Worm (Caenorhabditis elegans) whole organism, L4 larva: Measurements from ENCODE around the gene F09B9.4.

ENCODE experiments used
- F26F4.8 ChIP-seq: fragments of 200-800 bp; sonication (Bioruptor generic); conservative IDR thresholded peaks from 2 replicates; pipeline ENCODE4 v1.3.6; 2022; ENCODE audit warnings: missing genetic modification characterization, missing compliant biosample characterization
- T26A8.4 ChIP-seq: fragments of 200-800 bp; sonication (Bioruptor generic); IDR thresholded peaks from 2 replicates; pipeline ENCODE4 v1.3.6; 2022; ENCODE audit warnings: missing genetic modification characterization, missing compliant biosample characterization
- Y48G9A.11 ChIP-seq: fragments of 200-800 bp; sonication (Bioruptor generic); IDR thresholded peaks from 2 replicates; pipeline ENCODE4 v1.3.6; 2022; ENCODE audit warnings: missing genetic modification reagents, missing genetic modification characterization, missing compliant biosample characterization
- Y5F2A.4 ChIP-seq: fragments of 200-800 bp; sonication (Bioruptor generic); optimal IDR thresholded peaks from 2 replicates; lab custom pipeline; 2018; ENCODE audit warnings: mild to moderate bottlenecking, missing genetic modification characterization, missing compliant biosample characterization
- ZK337.2 ChIP-seq: fragments of 200-800 bp; sonication (Bioruptor generic); IDR thresholded peaks from 2 replicates; pipeline ENCODE4 v1.3.6; 2022; ENCODE audit warnings: missing genetic modification reagents, missing genetic modification characterization, missing compliant biosample characterization
- aha-1 ChIP-seq: fragments of 150-350 bp; peaks from one replicate; lab custom pipeline; 2014; ENCODE audit warnings: missing biosample characterization, missing genetic modification characterization
- ceh-28 ChIP-seq: fragments of 150-350 bp; optimal IDR thresholded peaks from 2 replicates; lab custom pipeline; 2014; ENCODE audit warnings: missing biosample characterization, missing genetic modification reagents, missing genetic modification characterization
- ces-1 ChIP-seq: fragments of 150-350 bp; sonication (generic microtip); optimal IDR thresholded peaks from 4 replicates; lab custom pipeline; 2014; ENCODE audit warnings: missing biosample characterization, missing genetic modification reagents, missing genetic modification characterization
- cey-2 ChIP-seq: sonication (generic microtip); optimal IDR thresholded peaks from 3 replicates; lab custom pipeline; 2017; ENCODE audit warnings: missing genetic modification characterization, mild to moderate bottlenecking, missing compliant biosample characterization, antibody characterized with exemption, borderline replicate concordance; ENCODE audit not compliant: insufficient read depth
- daf-12 ChIP-seq: fragments of 150-350 bp; optimal IDR thresholded peaks from 2 replicates; lab custom pipeline; 2014; ENCODE audit warnings: missing biosample characterization, missing genetic modification reagents, missing genetic modification characterization
- daf-8 ChIP-seq: fragments of 200-800 bp; sonication (Bioruptor generic); IDR thresholded peaks from 2 replicates; pipeline ENCODE4 v1.3.6; 2022; ENCODE audit warnings: missing genetic modification characterization, missing compliant biosample characterization
- dmd-6 ChIP-seq: fragments of 200-800 bp; sonication (Bioruptor generic); IDR thresholded peaks from 2 replicates; pipeline ENCODE4 v1.3.6; 2022; ENCODE audit warnings: missing genetic modification reagents, missing genetic modification characterization, missing compliant biosample characterization
- dmd-9 ChIP-seq: fragments of 200-800 bp; sonication (Bioruptor generic); IDR thresholded peaks from 2 replicates; pipeline ENCODE4 v1.3.6; 2022; ENCODE audit warnings: missing genetic modification reagents, missing genetic modification characterization, missing compliant biosample characterization
- dve-1 ChIP-seq: sonication (generic microtip); optimal IDR thresholded peaks from 2 replicates; lab custom pipeline; 2017; ENCODE audit warnings: antibody characterized with exemption, mild to moderate bottlenecking, missing genetic modification characterization, missing compliant biosample characterization; ENCODE audit not compliant: insufficient read depth
- egl-43 ChIP-seq: fragments of 200-800 bp; sonication (Bioruptor generic); IDR thresholded peaks from 2 replicates; pipeline ENCODE4 v1.3.6; 2022; ENCODE audit warnings: missing genetic modification reagents, missing genetic modification characterization, missing compliant biosample characterization
- fkh-10 ChIP-seq: fragments of 150-350 bp; optimal IDR thresholded peaks from 2 replicates; lab custom pipeline; 2014; ENCODE audit warnings: missing biosample characterization, missing genetic modification reagents, missing genetic modification characterization
- hlh-11 ChIP-seq: fragments of 200-800 bp; sonication (Bioruptor generic); optimal IDR thresholded peaks from 2 replicates; lab custom pipeline; 2018; ENCODE audit warnings: mild to moderate bottlenecking, missing genetic modification characterization, missing compliant biosample characterization
- hlh-30 ChIP-seq: sonication (generic microtip); optimal IDR thresholded peaks from 2 replicates; lab custom pipeline; 2017; ENCODE audit warnings: antibody characterized with exemption, mild to moderate bottlenecking, missing genetic modification characterization, missing compliant biosample characterization; ENCODE audit not compliant: insufficient read depth
- lin-13 ChIP-seq: fragments of 150-350 bp; optimal IDR thresholded peaks from 2 replicates; lab custom pipeline; 2014; ENCODE audit warnings: missing biosample characterization, missing genetic modification reagents, missing genetic modification characterization
- lin-29 ChIP-seq: fragments of 200-800 bp; sonication (Bioruptor generic); IDR thresholded peaks from 2 replicates; pipeline ENCODE4 v1.3.6; 2022; ENCODE audit warnings: missing genetic modification reagents, missing genetic modification characterization, missing compliant biosample characterization
- lsy-2 ChIP-seq, 2 experiments: fragments of 150-350 bp in 1 of 2; sonication (generic microtip) in 1 of 2; optimal IDR thresholded peaks; 2 replicates each; lab custom pipeline; 2014 to 2017; ENCODE audit warnings: missing biosample characterization in 2 of 2, missing genetic modification characterization in 2 of 2
- madf-5 ChIP-seq, 2 experiments: fragments of 200-800 bp; sonication (Bioruptor generic); IDR thresholded peaks; 2 replicates each; pipeline ENCODE4 v1.3.6; 2022; ENCODE audit warnings: missing compliant biosample characterization in 2 of 2, missing genetic modification characterization in 2 of 2
- mep-1 ChIP-seq: fragments of 150-350 bp; sonication (generic microtip); optimal IDR thresholded peaks from 3 replicates; lab custom pipeline; 2014; ENCODE audit warnings: missing biosample characterization, missing genetic modification characterization
- mxl-2 ChIP-seq: fragments of 200-800 bp; sonication (Bioruptor generic); conservative IDR thresholded peaks from 2 replicates; pipeline ENCODE4 v1.3.6; 2022; ENCODE audit warnings: missing genetic modification reagents, missing genetic modification characterization, missing compliant biosample characterization
- nhr-10 ChIP-seq: fragments of 150-350 bp; optimal IDR thresholded peaks from 2 replicates; lab custom pipeline; 2014; ENCODE audit warnings: missing biosample characterization, missing genetic modification characterization
- nhr-11 ChIP-seq: fragments of 150-350 bp; optimal IDR thresholded peaks from 2 replicates; lab custom pipeline; 2014; ENCODE audit warnings: missing biosample characterization, missing genetic modification characterization
- nhr-111 ChIP-seq: fragments of 200-800 bp; sonication (Bioruptor generic); optimal IDR thresholded peaks from 2 replicates; lab custom pipeline; 2018; ENCODE audit warnings: mild to moderate bottlenecking, missing genetic modification characterization, missing compliant biosample characterization
- nhr-25 ChIP-seq: sonication (generic microtip); optimal IDR thresholded peaks from 2 replicates; lab custom pipeline; 2017; ENCODE audit warnings: missing genetic modification characterization, mild to moderate bottlenecking, missing compliant biosample characterization, antibody characterized with exemption, moderate library complexity, borderline replicate concordance; ENCODE audit not compliant: insufficient read depth
- nhr-28 ChIP-seq: fragments of 150-350 bp; optimal IDR thresholded peaks from 2 replicates; lab custom pipeline; 2014; ENCODE audit warnings: missing biosample characterization, missing genetic modification characterization
- nhr-41 ChIP-seq: fragments of 200-800 bp; sonication (Bioruptor generic); IDR thresholded peaks from 2 replicates; pipeline ENCODE4 v1.3.6; 2022; ENCODE audit warnings: missing genetic modification reagents, missing genetic modification characterization, missing compliant biosample characterization
- nhr-48 ChIP-seq: sonication (generic microtip); optimal IDR thresholded peaks from 2 replicates; lab custom pipeline; 2016; ENCODE audit warnings: mild to moderate bottlenecking, missing genetic modification characterization, missing compliant biosample characterization
- nhr-6 ChIP-seq: fragments of 150-350 bp; optimal IDR thresholded peaks from 2 replicates; lab custom pipeline; 2014; ENCODE audit warnings: missing biosample characterization, missing genetic modification characterization
- nhr-77 ChIP-seq: fragments of 150-350 bp; optimal IDR thresholded peaks from 2 replicates; lab custom pipeline; 2014; ENCODE audit warnings: missing biosample characterization, missing genetic modification characterization
- pha-4 ChIP-seq, 2 experiments: fragments of 150-350 bp in 1 of 2; fragments of 200-800 bp in 1 of 2; sonication (Bioruptor generic) in 1 of 2; IDR thresholded peaks in 1 of 2; optimal IDR thresholded peaks in 1 of 2; 2 replicates each; pipeline versions ENCODE4 v1.3.6 to Lab custom; 2014 to 2022; ENCODE audit warnings: missing genetic modification characterization in 2 of 2, missing genetic modification reagents in 2 of 2, missing biosample characterization in 1 of 2, missing compliant biosample characterization in 1 of 2
- sdz-12 ChIP-seq: fragments of 200-800 bp; sonication (Bioruptor generic); optimal IDR thresholded peaks from 2 replicates; lab custom pipeline; 2018; ENCODE audit warnings: mild to moderate bottlenecking, missing genetic modification characterization, missing compliant biosample characterization
- set-16 ChIP-seq: fragments of 200-800 bp; sonication (Bioruptor generic); IDR thresholded peaks from 2 replicates; pipeline ENCODE4 v1.3.6; 2022; ENCODE audit warnings: missing genetic modification reagents, missing genetic modification characterization, missing compliant biosample characterization
- snpc-1.2 ChIP-seq: fragments of 200-800 bp; sonication (Bioruptor generic); IDR thresholded peaks from 2 replicates; pipeline ENCODE4 v1.3.6; 2022; ENCODE audit warnings: missing genetic modification reagents, missing genetic modification characterization, missing compliant biosample characterization
- spr-1 ChIP-seq: sonication (generic microtip); optimal IDR thresholded peaks from 2 replicates; lab custom pipeline; 2016; ENCODE audit warnings: mild to moderate bottlenecking, missing genetic modification characterization, missing compliant biosample characterization
- tag-97 ChIP-seq: fragments of 200-800 bp; sonication (Bioruptor generic); IDR thresholded peaks from 2 replicates; pipeline ENCODE4 v1.3.6; 2022; ENCODE audit warnings: missing genetic modification characterization, missing compliant biosample characterization
- tra-1 ChIP-seq: fragments of 200-800 bp; sonication (Bioruptor generic); IDR thresholded peaks from 2 replicates; pipeline ENCODE4 v1.3.6; 2022; ENCODE audit warnings: missing genetic modification reagents, missing genetic modification characterization, missing compliant biosample characterization
- unc-62 ChIP-seq, 3 experiments: fragments of 150-350 bp in 1 of 3; sonication (generic microtip); optimal IDR thresholded peaks in 2 of 3; peaks in 1 of 3; 1 replicate in 1 of 3; 2 replicates in 2 of 3; lab custom pipeline; 2014 to 2017; ENCODE audit warnings: missing biosample characterization in 3 of 3, missing genetic modification characterization in 3 of 3, missing genetic modification reagents in 3 of 3, missing genotype in 1 of 3
- zag-1 ChIP-seq: fragments of 150-350 bp; optimal IDR thresholded peaks from 2 replicates; lab custom pipeline; 2014; ENCODE audit warnings: missing biosample characterization, missing genetic modification characterization
- zip-11 ChIP-seq: fragments of 200-800 bp; sonication (Bioruptor generic); IDR thresholded peaks from 2 replicates; pipeline ENCODE4 v1.3.6; 2022; ENCODE audit warnings: missing genetic modification characterization, missing compliant biosample characterization
- ztf-11 ChIP-seq: fragments of 150-350 bp; optimal IDR thresholded peaks from 2 replicates; lab custom pipeline; 2014; ENCODE audit warnings: missing biosample characterization, missing genetic modification characterization

The F09B9.4 gene

ce11 chrX:10163212-10163611, 2.8 kb downstream of the F09B9.4 start:
- no peak for TF ChIP-seq egl-43
- TF ChIP-seq fkh-10 (GFP tag; lab: Kevin White, UChicago): peak; percentile 57
- TF ChIP-seq aha-1 (tag; lab: Kevin White, UChicago): peak; percentile 27
- TF ChIP-seq zag-1 (tag; lab: Kevin White, UChicago): no peak
- no peak for TF ChIP-seq mxl-2 (GFP tag; lab: Robert Waterston, UW)
- TF ChIP-seq ces-1: peak; percentile 11
- no peak for TF ChIP-seq ztf-11 (tag; lab: Kevin White, UChicago)

- TF ChIP-seq nhr-48 (tag; lab: Kevin White, UChicago) (no peak), nhr-11 (no peak), mxl-2 (GFP tag; lab: Robert Waterston, UW) (no peak), ces-1 (no peak), pha-4 (GFP tag; IDR thresholded peaks at IDR 0.05; lab: Robert Waterston, UW) (no peak), pha-4 (tag; optimal IDR thresholded peaks at IDR 0.05; lab: Kevin White, UChicago) (no peak), cey-2 (tag; lab: Kevin White, UChicago) (no peak), T26A8.4 (GFP tag; lab: Robert Waterston, UW) (no peak), tag-97 (GFP tag; lab: Robert Waterston, UW) (no peak), F26F4.8 (GFP tag; lab: Robert Waterston, UW) (no peak), set-16 (no peak), sdz-12 (GFP tag; lab: Kevin White, UChicago) (no peak), daf-12 (tag; lab: Kevin White, UChicago) (no peak), nhr-111 (GFP tag; lab: Kevin White, UChicago) (no peak), daf-8 (no peak), mep-1 (tag; lab: Kevin White, UChicago) (no peak), snpc-1.2 (GFP tag; lab: Robert Waterston, UW) (no peak), dmd-9 (GFP tag; lab: Robert Waterston, UW) (no peak), zip-11 (GFP tag; lab: Robert Waterston, UW) (no peak)
These were observed 6.6 kb downstream of the F09B9.4 start, which contains the start of gene rnp-9 for ce11 chrX:10167005-10167404. Gene rnp-9, plus strand, starts transcription at chrX:10167305.

ce11 chrX:10168534-10168933, 8.1 kb downstream of the F09B9.4 start:
- TF ChIP-seq nhr-28 (tag; lab: Kevin White, UChicago): peak; percentile 63
- TF ChIP-seq aha-1 (tag; lab: Kevin White, UChicago): peak; percentile 48
- TF ChIP-seq tra-1 (GFP tag; lab: Robert Waterston, UW): 0 out of 2 replicates have a peak, but pooled peaks have one; percentile 41
- TF ChIP-seq hlh-30 (tag; lab: Kevin White, UChicago): peak; percentile 41
- peak; percentile 49 for TF ChIP-seq hlh-11 (tag; lab: Kevin White, UChicago)
- TF ChIP-seq ZK337.2 (GFP tag; lab: Robert Waterston, UW): no peak
- no peak for TF ChIP-seq lin-13 (GFP tag; lab: Kevin White, UChicago)
- TF ChIP-seq nhr-25 (tag; lab: Kevin White, UChicago): peak; percentile 75
- TF ChIP-seq spr-1 (tag; lab: Kevin White, UChicago): no peak
- TF ChIP-seq dmd-6: peak; percentile 40; the same call in 1 of the 2 replicates
- TF ChIP-seq unc-62 (GFP tag; optimal IDR thresholded peaks at IDR 0.05 in 1 of 2; lab: Kevin White, UChicago): peak in 1 of 2 experiments; percentile 90
- no peak for TF ChIP-seq unc-62 (tag; optimal IDR thresholded peaks at IDR 0.05; lab: Kevin White, UChicago)
- peak; percentile 22 for TF ChIP-seq dve-1 (tag; lab: Kevin White, UChicago)

- no peak for TF ChIP-seq lsy-2 (tag; optimal IDR thresholded peaks at IDR 0.05; lab: Kevin White, UChicago)
- no peak for TF ChIP-seq dmd-9 (GFP tag; lab: Robert Waterston, UW)
- no peak for TF ChIP-seq nhr-6 (tag; lab: Kevin White, UChicago)
- TF ChIP-seq madf-5 (GFP tag; IDR thresholded peaks at IDR 0.05; lab: Robert Waterston, UW): no peak
- TF ChIP-seq nhr-77: no peak
- TF ChIP-seq ceh-28 (tag; lab: Kevin White, UChicago): no peak
- no peak for TF ChIP-seq dve-1 (tag; lab: Kevin White, UChicago)
- no peak for TF ChIP-seq Y5F2A.4
- no peak for TF ChIP-seq ztf-11 (tag; lab: Kevin White, UChicago)
- no peak for TF ChIP-seq F26F4.8 (GFP tag; lab: Robert Waterston, UW)
- TF ChIP-seq egl-43: no peak
- TF ChIP-seq lin-29: no peak
- TF ChIP-seq nhr-10 (tag; lab: Kevin White, UChicago): no peak
- no peak for TF ChIP-seq Y48G9A.11
- TF ChIP-seq nhr-25 (tag; lab: Kevin White, UChicago): no peak
- no peak for TF ChIP-seq nhr-41 (GFP tag; lab: Robert Waterston, UW)
- TF ChIP-seq, all 104 proteins: peak for 0
These were observed 10.2 kb downstream of the F09B9.4 start for ce11 chrX:10170598-10170997.
